Fruit fly (Drosophila melanogaster): ENCODE results near the gene CG13771.

DNA sequence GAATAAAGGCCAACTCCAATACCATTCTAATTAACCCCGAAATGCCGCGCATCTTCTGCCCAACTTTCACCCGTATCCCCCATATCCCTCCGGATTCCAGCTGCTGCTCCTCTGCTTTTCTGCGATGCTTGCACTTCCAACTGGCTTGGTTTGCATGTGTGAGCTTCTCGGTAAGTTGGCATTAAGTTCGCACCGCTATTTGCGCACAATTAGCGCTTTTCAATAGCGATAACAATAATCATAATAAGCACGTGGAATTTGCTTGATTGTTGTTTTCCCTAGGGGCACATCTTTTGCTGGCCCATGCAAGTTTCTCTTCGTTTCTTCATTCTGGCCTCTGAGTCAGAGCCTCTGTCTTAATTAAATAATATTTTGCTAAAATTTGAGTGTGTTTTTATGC, 41.4 kb downstream of the CG13771 start:
- TF ChIP-seq CTCF (optimal IDR thresholded peaks at IDR 0.05) (no peak), CG8478 (optimal IDR thresholded peaks at IDR 0.05) (no peak)

All from S2 (cell line).